Worm (Caenorhabditis elegans) whole organism, early embryonic: Measurements from ENCODE around the gene B0348.2.

ENCODE experiments used
- ama-1 ChIP-seq: fragments of 150-350 bp; optimal IDR thresholded peaks from 2 replicates; lab custom pipeline; 2014
- ceh-13 ChIP-seq: fragments of 200-800 bp; sonication (Bioruptor generic); optimal IDR thresholded peaks from 2 replicates; lab custom pipeline; 2018; ENCODE audit warnings: mild to moderate bottlenecking, missing genetic modification characterization, missing compliant biosample characterization
- ets-7 ChIP-seq: sonication (generic microtip); optimal IDR thresholded peaks from 2 replicates; lab custom pipeline; 2016; ENCODE audit warnings: missing genotype, missing genetic modification characterization, missing compliant biosample characterization
- flt-1 ChIP-seq: fragments of 200-800 bp; sonication (Bioruptor generic); IDR thresholded peaks from 2 replicates; pipeline ENCODE4 v1.3.6; 2022; ENCODE audit warnings: missing genetic modification characterization, missing compliant biosample characterization
- hmg-4 ChIP-seq: fragments of 200-800 bp; sonication (Bioruptor generic); optimal IDR thresholded peaks from 2 replicates; lab custom pipeline; 2018; ENCODE audit warnings: mild to moderate bottlenecking, missing genetic modification characterization, missing compliant biosample characterization
- tbx-37 ChIP-seq: fragments of 200-800 bp; sonication (Bioruptor generic); conservative IDR thresholded peaks from 2 replicates; pipeline ENCODE4 v1.3.6; 2022; ENCODE audit warnings: missing genetic modification reagents, missing genetic modification characterization, missing compliant biosample characterization

- no peak for TF ChIP-seq ama-1 (lab: Kevin White, UChicago)
- no peak for TF ChIP-seq ets-7 (tag; lab: Kevin White, UChicago)
- TF ChIP-seq ceh-13 (GFP tag; lab: Kevin White, UChicago): no peak
- no peak for TF ChIP-seq hmg-4
- TF ChIP-seq flt-1 (GFP tag; lab: Robert Waterston, UW): no peak
- TF ChIP-seq tbx-37 (GFP tag; lab: Robert Waterston, UW): no peak
These were observed 18.8 kb downstream of the B0348.2 start for ce11 chrV:63887-64286.
